Fruit fly (Drosophila melanogaster) whole organism, embryonic: ENCODE measurements around the gene CG33489.
A peak's percentile ranks its signal among the peaks of the same experiment; 100 is the strongest.

Source experiments
- Atf3 ChIP-seq: fragments of 200-800 bp; sonication (Bioruptor generic); optimal IDR thresholded peaks from 3 replicates; lab custom pipeline; 2016; ENCODE audit warnings: missing biosample characterization, missing genetic modification characterization
- Bgb ChIP-seq: fragments of 200-800 bp; sonication (Bioruptor generic); IDR thresholded peaks from 2 replicates; pipeline ENCODE4 v1.3.6; 2022; ENCODE audit warnings: missing biosample characterization, missing genetic modification characterization; ENCODE audit not compliant: partially characterized antibody
- CG10274 ChIP-seq: fragments of 200-800 bp; sonication (Bioruptor generic); optimal IDR thresholded peaks from 3 replicates; lab custom pipeline; 2017; ENCODE audit warnings: missing biosample characterization, mild to moderate bottlenecking, missing genetic modification characterization
- CG11560 ChIP-seq: fragments of 200-800 bp; sonication (Bioruptor generic); IDR thresholded peaks from 3 replicates; pipeline ENCODE4 v1.3.6; 2022; ENCODE audit warnings: missing biosample characterization, missing genetic modification characterization
- CG14050 ChIP-seq: fragments of 200-800 bp; sonication (Bioruptor generic); IDR thresholded peaks from 3 replicates; pipeline ENCODE4 v1.3.6; 2022; ENCODE audit warnings: missing biosample characterization, missing genetic modification characterization
- CG14965 ChIP-seq: fragments of 200-800 bp; sonication (Bioruptor generic); optimal IDR thresholded peaks from 2 replicates; lab custom pipeline; 2016; ENCODE audit warnings: missing biosample characterization, missing genetic modification characterization, borderline replicate concordance
- CG2889 ChIP-seq: fragments of 200-800 bp; sonication (Bioruptor generic); IDR thresholded peaks from 3 replicates; pipeline ENCODE4 v1.3.6; 2022; ENCODE audit warnings: missing biosample characterization, missing genetic modification characterization
- CG30403 ChIP-seq: fragments of 200-800 bp; sonication (Bioruptor generic); optimal IDR thresholded peaks from 3 replicates; lab custom pipeline; 2016; ENCODE audit warnings: missing biosample characterization, missing genetic modification characterization
- CG32767 ChIP-seq: fragments of 200-800 bp; sonication (Bioruptor generic); IDR thresholded peaks from 2 replicates; pipeline ENCODE4 v1.3.6; 2022; ENCODE audit warnings: missing biosample characterization, missing genetic modification characterization
- CG34224 ChIP-seq: fragments of 200-800 bp; sonication (Bioruptor generic); IDR thresholded peaks from 3 replicates; pipeline ENCODE4 v1.3.6; 2022; ENCODE audit warnings: missing biosample characterization, missing genetic modification characterization; ENCODE audit not compliant: partially characterized antibody
- CG4424 ChIP-seq: fragments of 200-800 bp; sonication (Bioruptor generic); optimal IDR thresholded peaks from 3 replicates; lab custom pipeline; 2016; ENCODE audit warnings: missing biosample characterization, missing genetic modification characterization
- CG6765 ChIP-seq: fragments of 200-800 bp; sonication (Bioruptor generic); optimal IDR thresholded peaks from 3 replicates; lab custom pipeline; 2017; ENCODE audit warnings: missing biosample characterization, mild to moderate bottlenecking, missing genetic modification characterization
- CG6791 ChIP-seq: fragments of 200-800 bp; sonication (Bioruptor generic); IDR thresholded peaks from 3 replicates; pipeline ENCODE4 v1.3.6; 2022; ENCODE audit warnings: missing biosample characterization, missing genetic modification characterization; ENCODE audit not compliant: partially characterized antibody
- CG7357 ChIP-seq: fragments of 200-800 bp; sonication (Bioruptor generic); IDR thresholded peaks from 3 replicates; pipeline ENCODE4 v1.3.6; 2022; ENCODE audit warnings: missing biosample characterization, missing genetic modification characterization
- CG8478 ChIP-seq: fragments of >200 bp; optimal IDR thresholded peaks from 2 replicates; lab custom pipeline; 2018
- E2f2 ChIP-seq: fragments of 200-800 bp; sonication (Bioruptor generic); IDR thresholded peaks from 2 replicates; pipeline ENCODE4 v1.3.6; 2022; ENCODE audit warnings: missing biosample characterization, missing genetic modification characterization
- ERR ChIP-seq: fragments of 200-800 bp; sonication (Bioruptor generic); optimal IDR thresholded peaks from 2 replicates; lab custom pipeline; 2016; ENCODE audit warnings: missing biosample characterization, missing genetic modification characterization
- Elba2 ChIP-seq: fragments of 200-800 bp; sonication (Bioruptor generic); optimal IDR thresholded peaks from 3 replicates; lab custom pipeline; 2016; ENCODE audit warnings: missing biosample characterization, missing genetic modification characterization
- Fer1 ChIP-seq: fragments of 200-800 bp; sonication (Bioruptor generic); optimal IDR thresholded peaks from 2 replicates; lab custom pipeline; 2017; ENCODE audit warnings: missing biosample characterization, mild to moderate bottlenecking, missing genetic modification characterization
- Gug ChIP-seq: fragments of 200-800 bp; sonication (Bioruptor generic); IDR thresholded peaks from 4 replicates; pipeline ENCODE4 v1.3.6; 2022; ENCODE audit warnings: missing biosample characterization, missing genetic modification characterization
- HHEX ChIP-seq: fragments of 200-800 bp; sonication (Bioruptor generic); optimal IDR thresholded peaks from 3 replicates; lab custom pipeline; 2017; ENCODE audit warnings: missing biosample characterization, mild to moderate bottlenecking, missing genetic modification characterization, missing genetic modification reagents
- HLHmδ ChIP-seq: fragments of 200-800 bp; sonication (Bioruptor generic); optimal IDR thresholded peaks from 2 replicates; lab custom pipeline; 2018; ENCODE audit warnings: missing biosample characterization, mild to moderate bottlenecking, missing genetic modification characterization, moderate library complexity
- Hmr ChIP-seq: fragments of 200-800 bp; sonication (Bioruptor generic); optimal IDR thresholded peaks from 3 replicates; lab custom pipeline; 2017; ENCODE audit warnings: mild to moderate bottlenecking, missing biosample characterization, missing genetic modification reagents, missing genetic modification characterization
- Hsf ChIP-seq: fragments of 200-800 bp; sonication (Bioruptor generic); optimal IDR thresholded peaks from 3 replicates; lab custom pipeline; 2016; ENCODE audit warnings: missing biosample characterization, missing genetic modification characterization
- Lpt ChIP-seq: fragments of >200 bp; optimal IDR thresholded peaks from 2 replicates; lab custom pipeline; 2018; ENCODE audit warnings: missing biosample characterization, missing genetic modification characterization
- Mes4 ChIP-seq: fragments of 200-800 bp; sonication (Bioruptor generic); optimal IDR thresholded peaks from 2 replicates; lab custom pipeline; 2016; ENCODE audit warnings: missing biosample characterization, missing genetic modification characterization
- NFAT ChIP-seq: fragments of 200-800 bp; sonication (Bioruptor generic); IDR thresholded peaks from 2 replicates; pipeline ENCODE4 v1.3.6; 2022; ENCODE audit warnings: missing biosample characterization, missing genetic modification characterization
- Ssrp ChIP-seq: fragments of 200-800 bp; sonication (Bioruptor generic); optimal IDR thresholded peaks from 2 replicates; lab custom pipeline; 2018; ENCODE audit warnings: missing biosample characterization, mild to moderate bottlenecking, missing genetic modification characterization, moderate library complexity
- ase ChIP-seq: fragments of 200-800 bp; sonication (Bioruptor generic); IDR thresholded peaks from 3 replicates; pipeline ENCODE4 v1.3.6; 2022; ENCODE audit warnings: missing biosample characterization, missing genetic modification characterization
- cad ChIP-seq: fragments of >200 bp; optimal IDR thresholded peaks from 2 replicates; lab custom pipeline; 2017; ENCODE audit warnings: missing biosample characterization, missing genetic modification characterization
- chif ChIP-seq, 2 experiments: fragments of 200-800 bp; sonication (Bioruptor generic); optimal IDR thresholded peaks; 3 replicates each; lab custom pipeline; 2016; ENCODE audit warnings: missing biosample characterization in 2 of 2, missing genetic modification characterization in 2 of 2
- esg ChIP-seq: fragments of 200-800 bp; sonication (Bioruptor generic); conservative IDR thresholded peaks from 2 replicates; pipeline ENCODE4 v1.3.6; 2022; ENCODE audit warnings: missing biosample characterization, missing genetic modification characterization
- gem ChIP-seq: fragments of 200-800 bp; sonication (Bioruptor generic); optimal IDR thresholded peaks from 2 replicates; lab custom pipeline; 2019; ENCODE audit warnings: missing biosample characterization, mild to moderate bottlenecking, missing genetic modification characterization, moderate library complexity
- her ChIP-seq: fragments of 200-800 bp; sonication (Bioruptor generic); optimal IDR thresholded peaks from 2 replicates; lab custom pipeline; 2016; ENCODE audit warnings: missing biosample characterization, missing genetic modification characterization
- hth ChIP-seq: fragments of >200 bp; optimal IDR thresholded peaks from 2 replicates; lab custom pipeline; 2017; ENCODE audit warnings: inconsistent platforms
- mld ChIP-seq: fragments of 200-800 bp; sonication (Bioruptor generic); IDR thresholded peaks from 3 replicates; pipeline ENCODE4 v1.3.6; 2022; ENCODE audit warnings: missing biosample characterization, missing genetic modification characterization; ENCODE audit not compliant: partially characterized antibody
- nau ChIP-seq: fragments of 200-800 bp; sonication (Bioruptor generic); optimal IDR thresholded peaks from 3 replicates; lab custom pipeline; 2017; ENCODE audit warnings: missing biosample characterization, mild to moderate bottlenecking, missing genetic modification characterization, missing genetic modification reagents
- nmo ChIP-seq: fragments of 200-800 bp; sonication (Bioruptor generic); optimal IDR thresholded peaks from 2 replicates; lab custom pipeline; 2018; ENCODE audit warnings: missing biosample characterization, mild to moderate bottlenecking, missing genetic modification characterization, moderate library complexity
- nom ChIP-seq: fragments of 200-800 bp; sonication (Bioruptor generic); optimal IDR thresholded peaks from 2 replicates; lab custom pipeline; 2017; ENCODE audit warnings: missing biosample characterization, missing genetic modification characterization, mild to moderate bottlenecking, moderate library complexity, missing genetic modification reagents
- peb ChIP-seq: fragments of 200-800 bp; sonication (Bioruptor generic); IDR thresholded peaks from 2 replicates; pipeline ENCODE4 v1.3.6; 2022; ENCODE audit warnings: missing biosample characterization, missing genetic modification characterization
- prd ChIP-seq, 3 experiments: fragments of >200 bp in 2 of 3; fragments of 200-800 bp in 1 of 3; sonication (Bioruptor generic) in 1 of 3; optimal IDR thresholded peaks in 2 of 3; IDR thresholded peaks in 1 of 3; 2 replicates in 2 of 3; 3 replicates in 1 of 3; pipeline versions ENCODE4 v1.3.6 to Lab custom; 2017 to 2022; ENCODE audit warnings: missing biosample characterization in 1 of 3, missing genetic modification characterization in 1 of 3
- ro ChIP-seq: fragments of 200-800 bp; sonication (Bioruptor generic); IDR thresholded peaks from 2 replicates; pipeline ENCODE4 v1.3.6; 2022; ENCODE audit warnings: missing biosample characterization, missing genetic modification characterization
- row ChIP-seq: fragments of 200-800 bp; sonication (Bioruptor generic); IDR thresholded peaks from 3 replicates; pipeline ENCODE4 v1.3.6; 2022; ENCODE audit warnings: missing biosample characterization, missing genetic modification characterization
- sens-2 ChIP-seq: fragments of 200-800 bp; sonication (Bioruptor generic); IDR thresholded peaks from 2 replicates; pipeline ENCODE4 v1.3.6; 2022; ENCODE audit warnings: missing biosample characterization, missing genetic modification characterization
- sr ChIP-seq: fragments of 200-800 bp; sonication (Bioruptor generic); IDR thresholded peaks from 3 replicates; pipeline ENCODE4 v1.3.6; 2022; ENCODE audit warnings: missing biosample characterization, missing genetic modification characterization
- sug ChIP-seq: fragments of 200-800 bp; optimal IDR thresholded peaks from 2 replicates; lab custom pipeline; 2019; ENCODE audit warnings: missing biosample characterization, mild to moderate bottlenecking, missing genetic modification characterization, moderate library complexity
- ttk ChIP-seq: fragments of 200-800 bp; sonication (Bioruptor generic); IDR thresholded peaks from 2 replicates; pipeline ENCODE4 v2.1.2; 2022; ENCODE audit warnings: missing biosample characterization, missing genetic modification characterization
- vvl ChIP-seq: fragments of 200-800 bp; sonication (Bioruptor generic); IDR thresholded peaks from 2 replicates; pipeline ENCODE4 v1.3.6; 2022; ENCODE audit warnings: missing biosample characterization, missing genetic modification characterization
- yki ChIP-seq: fragments of >200 bp; optimal IDR thresholded peaks from 3 replicates; lab custom pipeline; 2018
- zen ChIP-seq: fragments of 200-800 bp; sonication (Bioruptor generic); optimal IDR thresholded peaks from 3 replicates; lab custom pipeline; 2018; ENCODE audit warnings: missing biosample characterization, mild to moderate bottlenecking, missing genetic modification characterization, moderate library complexity
- zen2 ChIP-seq: fragments of 200-800 bp; sonication (Bioruptor generic); IDR thresholded peaks from 3 replicates; pipeline ENCODE4 v1.3.6; 2022; ENCODE audit warnings: missing biosample characterization, missing genetic modification characterization; ENCODE audit not compliant: partially characterized antibody

Gene CG33489

DNA sequence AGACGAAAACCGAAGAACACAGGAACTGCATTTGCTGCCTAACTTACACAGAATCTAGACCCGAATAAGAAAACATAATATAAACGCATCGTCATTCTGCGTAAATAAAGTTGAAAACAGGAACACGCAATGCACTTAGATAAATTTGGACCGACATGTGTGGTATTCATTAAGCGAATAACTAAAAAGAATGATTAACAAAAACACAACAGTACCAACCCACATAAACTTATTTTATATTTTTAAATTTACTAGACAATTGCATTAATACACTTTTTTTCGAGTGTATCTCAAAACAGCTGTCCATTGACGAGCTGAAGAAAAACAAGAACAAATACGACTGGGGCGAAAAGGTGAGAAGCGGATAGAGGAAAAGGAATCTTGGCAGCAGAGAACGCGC is 22.5 kb downstream of the CG33489 start:
- peak; percentile 89 for TF ChIP-seq nmo (GFP tag; lab: Kevin White, UChicago)
- TF ChIP-seq vvl (GFP tag; lab: Robert Waterston, UW), result peak; percentile 96
- peak; percentile 80 for TF ChIP-seq CG4424 (GFP tag; lab: Kevin White, UChicago)
- TF ChIP-seq Elba2 (GFP tag; lab: Kevin White, UChicago), result peak; percentile 59
- TF ChIP-seq HHEX (GFP tag; lab: Kevin White, UChicago), result peak; percentile 63
- TF ChIP-seq ro, result peak; percentile 67; the same call in 1 of the 2 replicates
- peak; percentile 31 for TF ChIP-seq CG10274 (GFP tag; lab: Kevin White, UChicago)
- peak; percentile 86 for TF ChIP-seq Hsf (GFP tag; lab: Kevin White, UChicago)
- TF ChIP-seq sens-2 (GFP tag; lab: Robert Waterston, UW), result peak; percentile 87
- peak; percentile 8 for TF ChIP-seq Fer1
- no peak for TF ChIP-seq CG6791 (GFP tag; lab: Robert Waterston, UW)
- TF ChIP-seq chif (GFP tag; optimal IDR thresholded peaks at IDR 0.05; lab: Kevin White, UChicago), result peak; percentile 83 to 90
- peak; percentile 46 for TF ChIP-seq CG14965 (GFP tag; lab: Kevin White, UChicago)
- TF ChIP-seq row (GFP tag; lab: Robert Waterston, UW), result peak; percentile 79
- peak; percentile 61; the same call in 1 of the 2 replicates for TF ChIP-seq CG32767 (GFP tag; lab: Robert Waterston, UW)
- peak; percentile 26 for TF ChIP-seq nom
- TF ChIP-seq her (GFP tag; lab: Kevin White, UChicago), result peak; percentile 46
- TF ChIP-seq nau (GFP tag; lab: Kevin White, UChicago), result peak; percentile 60
- TF ChIP-seq peb (GFP tag; lab: Robert Waterston, UW), result peak; percentile 66
- no peak for TF ChIP-seq CG34224 (GFP tag; lab: Robert Waterston, UW)
- TF ChIP-seq Lpt, result no peak
- no peak for TF ChIP-seq yki
- no peak for TF ChIP-seq cad (GFP tag; lab: Kevin White, UChicago)
- peak; percentile 51 for TF ChIP-seq esg (GFP tag; lab: Robert Waterston, UW)
- TF ChIP-seq HLHmδ (GFP tag; lab: Kevin White, UChicago), result no peak
- no peak for TF ChIP-seq CG8478 (lab: Kevin White, UChicago)
- TF ChIP-seq mld (GFP tag; lab: Robert Waterston, UW), result no peak
- TF ChIP-seq zen (tag; lab: Kevin White, UChicago), result peak; percentile 95
- TF ChIP-seq Mes4 (GFP tag; lab: Kevin White, UChicago), result peak; percentile 70
- TF ChIP-seq ERR (GFP tag; lab: Kevin White, UChicago), result no peak
- peak; percentile 41 for TF ChIP-seq Hmr
- TF ChIP-seq prd (optimal IDR thresholded peaks at IDR 0.05; lab: Kevin White, UChicago), result no peak
- peak; percentile 92 for TF ChIP-seq prd (GFP tag; IDR thresholded peaks at IDR 0.05; lab: Robert Waterston, UW)
- no peak for TF ChIP-seq NFAT (GFP tag; lab: Robert Waterston, UW)
- TF ChIP-seq E2f2 (GFP tag; lab: Robert Waterston, UW), result peak; percentile 40; the same call in 1 of the 2 replicates
- no peak for TF ChIP-seq zen2 (GFP tag; lab: Robert Waterston, UW)
- peak; percentile 93 for TF ChIP-seq gem (tag; lab: Kevin White, UChicago)
- TF ChIP-seq Atf3 (GFP tag; lab: Kevin White, UChicago), result peak; percentile 76
- TF ChIP-seq Ssrp, result peak; percentile 88
- TF ChIP-seq Bgb (GFP tag; lab: Robert Waterston, UW), result no peak
- TF ChIP-seq Gug (GFP tag; lab: Robert Waterston, UW), result peak; percentile 63; the same call in 3 of the 4 replicates
- TF ChIP-seq sug, result peak; percentile 11
- TF ChIP-seq CG14050 (GFP tag; lab: Robert Waterston, UW), result no peak
- TF ChIP-seq sr, result no peak
- no peak for TF ChIP-seq CG6765 (GFP tag; lab: Kevin White, UChicago)
- peak; percentile 68; the same call in 1 of the 3 replicates for TF ChIP-seq ase (GFP tag; lab: Robert Waterston, UW)
- no peak for TF ChIP-seq hth
- peak; percentile 67; the same call in 2 of the 3 replicates for TF ChIP-seq CG7357 (GFP tag; lab: Robert Waterston, UW)
- TF ChIP-seq ttk (GFP tag; lab: Robert Waterston, UW), result peak; percentile 65
- TF ChIP-seq CG30403, result peak; percentile 86
- 0 out of 3 replicates have a peak, but pooled peaks have one; percentile 21 for TF ChIP-seq CG2889 (GFP tag; lab: Robert Waterston, UW)
- no peak for TF ChIP-seq CG11560 (tag; lab: Robert Waterston, UW)
